Worm (Caenorhabditis elegans) whole organism, L3 larva: ENCODE results near the gene ftr-1.

Source experiments
- R02D3.7 ChIP-seq: fragments of 150-350 bp; optimal IDR thresholded peaks from 2 replicates; lab custom pipeline; 2014; ENCODE audit warnings: missing biosample characterization, missing genetic modification characterization
- ZK546.5 ChIP-seq: sonication (generic microtip); optimal IDR thresholded peaks from 2 replicates; lab custom pipeline; 2017; ENCODE audit warnings: missing biosample characterization, missing genetic modification characterization
- aly-2 ChIP-seq: fragments of 150-350 bp; optimal IDR thresholded peaks from 2 replicates; lab custom pipeline; 2014; ENCODE audit warnings: missing biosample characterization, missing genetic modification characterization
- ama-1 ChIP-seq: fragments of 150-350 bp; optimal IDR thresholded peaks from 2 replicates; lab custom pipeline; 2018
- ceh-16 ChIP-seq: sonication (generic microtip); optimal IDR thresholded peaks from 2 replicates; lab custom pipeline; 2017; ENCODE audit warnings: missing biosample characterization, missing genetic modification characterization
- ceh-28 ChIP-seq: fragments of 150-350 bp; optimal IDR thresholded peaks from 2 replicates; lab custom pipeline; 2014; ENCODE audit warnings: missing biosample characterization, missing genetic modification reagents, missing genetic modification characterization
- ceh-82 ChIP-seq: fragments of 150-350 bp; optimal IDR thresholded peaks from 2 replicates; lab custom pipeline; 2014; ENCODE audit warnings: missing biosample characterization, missing genetic modification characterization
- egl-27 ChIP-seq: sonication (generic microtip); optimal IDR thresholded peaks from 4 replicates; lab custom pipeline; 2017; ENCODE audit warnings: missing biosample characterization, missing genetic modification reagents, missing genetic modification characterization
- egl-5 ChIP-seq: fragments of 150-350 bp; optimal IDR thresholded peaks from 2 replicates; lab custom pipeline; 2017; ENCODE audit warnings: missing biosample characterization, missing genetic modification reagents, missing genetic modification characterization, inconsistent platforms
- elt-1 ChIP-seq: fragments of 150-350 bp; optimal IDR thresholded peaks from 2 replicates; lab custom pipeline; 2014; ENCODE audit warnings: missing biosample characterization, missing genetic modification characterization
- elt-2 ChIP-seq: sonication (generic microtip); optimal IDR thresholded peaks from 2 replicates; lab custom pipeline; 2016; ENCODE audit warnings: missing genetic modification reagents, mild to moderate bottlenecking, missing genetic modification characterization, missing compliant biosample characterization
- elt-3 ChIP-seq, 3 experiments: fragments of 150-350 bp in 1 of 3; sonication (generic microtip) in 2 of 3; optimal IDR thresholded peaks; 2 replicates in 2 of 3; 4 replicates in 1 of 3; lab custom pipeline; 2014 to 2017; ENCODE audit warnings: missing biosample characterization in 3 of 3, missing genetic modification characterization in 3 of 3
- eor-1 ChIP-seq, 2 experiments: fragments of 150-350 bp; optimal IDR thresholded peaks; 2 replicates each; lab custom pipeline; 2014 to 2018; ENCODE audit warnings: missing biosample characterization in 2 of 2, missing genetic modification characterization in 2 of 2
- fkh-10 ChIP-seq: sonication (generic microtip); optimal IDR thresholded peaks from 2 replicates; lab custom pipeline; 2017; ENCODE audit warnings: missing biosample characterization, missing genetic modification reagents, missing genetic modification characterization
- fkh-2 ChIP-seq: fragments of 150-350 bp; optimal IDR thresholded peaks from 2 replicates; lab custom pipeline; 2014; ENCODE audit warnings: missing biosample characterization, missing genetic modification reagents, missing genetic modification characterization
- fos-1 ChIP-seq: fragments of 150-350 bp; optimal IDR thresholded peaks from 2 replicates; lab custom pipeline; 2014; ENCODE audit warnings: missing biosample characterization, missing genetic modification characterization
- jun-1 ChIP-seq: fragments of 150-350 bp; optimal IDR thresholded peaks from 2 replicates; lab custom pipeline; 2014; ENCODE audit warnings: missing biosample characterization, missing genetic modification reagents, missing genetic modification characterization
- lsy-12 ChIP-seq: sonication (generic microtip); optimal IDR thresholded peaks from 2 replicates; lab custom pipeline; 2016; ENCODE audit warnings: mild to moderate bottlenecking, missing genetic modification characterization, missing compliant biosample characterization
- nfya-1 ChIP-seq: sonication (generic microtip); optimal IDR thresholded peaks from 2 replicates; lab custom pipeline; 2017; ENCODE audit warnings: missing genetic modification characterization, mild to moderate bottlenecking, missing compliant biosample characterization, antibody characterized with exemption, moderate library complexity; ENCODE audit not compliant: insufficient read depth
- nhr-11 ChIP-seq: fragments of 150-350 bp; optimal IDR thresholded peaks from 2 replicates; lab custom pipeline; 2014; ENCODE audit warnings: missing biosample characterization, missing genetic modification characterization
- nhr-23 ChIP-seq: fragments of 150-350 bp; optimal IDR thresholded peaks from 2 replicates; lab custom pipeline; 2014; ENCODE audit warnings: missing biosample characterization, missing genetic modification reagents, missing genetic modification characterization
- nhr-237 ChIP-seq: fragments of 150-350 bp; optimal IDR thresholded peaks from 2 replicates; lab custom pipeline; 2014; ENCODE audit warnings: missing biosample characterization, missing genetic modification characterization
- nhr-25 ChIP-seq: sonication (generic microtip); optimal IDR thresholded peaks from 2 replicates; lab custom pipeline; 2017; ENCODE audit warnings: missing biosample characterization, missing genetic modification characterization
- nhr-28 ChIP-seq: fragments of 150-350 bp; optimal IDR thresholded peaks from 2 replicates; lab custom pipeline; 2014; ENCODE audit warnings: missing biosample characterization, missing genetic modification characterization
- nhr-67 ChIP-seq: fragments of 150-350 bp; optimal IDR thresholded peaks from 2 replicates; lab custom pipeline; 2014; ENCODE audit warnings: missing biosample characterization, missing genetic modification characterization
- nhr-77 ChIP-seq: fragments of 150-350 bp; optimal IDR thresholded peaks from 2 replicates; lab custom pipeline; 2014; ENCODE audit warnings: missing biosample characterization, missing genetic modification characterization
- pha-4 ChIP-seq: fragments of 150-350 bp; optimal IDR thresholded peaks from 2 replicates; lab custom pipeline; 2014; ENCODE audit warnings: missing biosample characterization, missing genetic modification reagents, missing genetic modification characterization
- pqm-1 ChIP-seq: fragments of 150-350 bp; optimal IDR thresholded peaks from 2 replicates; lab custom pipeline; 2017; ENCODE audit warnings: missing biosample characterization, missing genetic modification characterization, inconsistent platforms
- sea-2 ChIP-seq: fragments of 150-350 bp; sonication (generic microtip); optimal IDR thresholded peaks from 4 replicates; lab custom pipeline; 2014; ENCODE audit warnings: missing biosample characterization, missing genetic modification reagents, missing genetic modification characterization
- unc-39 ChIP-seq: sonication (generic microtip); optimal IDR thresholded peaks from 4 replicates; lab custom pipeline; 2017; ENCODE audit warnings: missing biosample characterization, missing genetic modification characterization
- unc-62 ChIP-seq: fragments of 150-350 bp; sonication (generic microtip); optimal IDR thresholded peaks from 4 replicates; lab custom pipeline; 2014; ENCODE audit warnings: missing biosample characterization, missing genetic modification reagents, missing genetic modification characterization
- zag-1 ChIP-seq: fragments of 150-350 bp; optimal IDR thresholded peaks from 2 replicates; lab custom pipeline; 2014; ENCODE audit warnings: missing biosample characterization, missing genetic modification characterization
- ztf-4 ChIP-seq: fragments of 150-350 bp; optimal IDR thresholded peaks from 2 replicates; lab custom pipeline; 2014; ENCODE audit warnings: missing biosample characterization, missing genetic modification characterization

The ftr-1 gene

ce11 chrV:20161781-20162289 lies 34.9 kb upstream of the ftr-1 start:
- TF ChIP-seq egl-5 (no peak), nhr-11 (tag; lab: Kevin White, UChicago) (no peak), lsy-12 (tag; lab: Kevin White, UChicago) (no peak), ceh-82 (tag; lab: Kevin White, UChicago) (no peak), pha-4 (tag; lab: Kevin White, UChicago) (no peak), pqm-1 (tag; lab: Kevin White, UChicago) (no peak), ama-1 (lab: Kevin White, UChicago) (no peak), nhr-25 (no peak), ztf-4 (tag; lab: Kevin White, UChicago) (no peak), jun-1 (tag; lab: Kevin White, UChicago) (no peak), unc-39 (tag; lab: Kevin White, UChicago) (no peak), zag-1 (tag; lab: Kevin White, UChicago) (no peak), nhr-67 (tag; lab: Kevin White, UChicago) (no peak), fos-1 (no peak), elt-1 (tag; lab: Kevin White, UChicago) (no peak), eor-1 (tag; optimal IDR thresholded peaks at IDR 0.05; lab: Kevin White, UChicago) (no peak), unc-62 (no peak), ZK546.5 (tag; lab: Kevin White, UChicago) (no peak), elt-2 (tag; lab: Kevin White, UChicago) (no peak), fkh-2 (tag; lab: Kevin White, UChicago) (no peak)

DNA sequence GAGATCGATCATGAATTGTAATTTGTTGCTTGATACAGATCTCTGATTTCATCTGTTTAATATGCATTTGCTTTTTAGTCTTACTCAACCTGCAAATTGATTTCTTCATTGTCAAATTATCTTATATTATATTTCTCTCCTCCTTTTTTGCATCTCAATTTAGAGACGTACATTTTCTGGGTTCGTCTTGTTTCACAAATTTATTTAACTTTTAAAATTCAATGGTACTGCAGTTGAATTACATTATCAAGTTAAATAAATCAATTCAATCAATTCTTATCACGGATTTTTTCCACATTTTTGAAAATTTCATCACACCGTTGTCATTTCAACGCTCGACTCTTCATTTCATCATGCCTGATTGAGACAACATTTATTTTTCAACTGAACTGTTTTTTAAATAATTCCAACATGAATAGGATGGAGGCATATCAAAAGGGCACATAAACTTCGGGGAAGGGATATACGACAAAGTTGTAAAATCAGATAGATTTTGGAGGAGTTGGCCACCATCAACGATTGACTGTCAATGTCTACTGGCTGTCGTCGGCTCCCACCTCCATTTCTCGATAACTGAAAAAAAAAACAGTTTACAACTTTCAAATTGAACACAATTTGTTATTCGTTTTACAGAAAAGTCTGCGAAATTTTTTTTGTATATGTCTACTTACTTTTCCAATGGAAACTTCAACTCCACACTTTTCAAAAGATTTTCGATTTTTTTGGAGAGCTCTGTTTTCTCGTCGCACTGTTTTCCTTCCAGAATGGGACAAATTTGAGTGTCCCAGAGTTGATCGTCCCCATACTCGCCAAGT lies 34.3 kb upstream of the ftr-1 start:
- TF ChIP-seq ama-1 (lab: Kevin White, UChicago) (peak; percentile 77), pha-4 (tag; lab: Kevin White, UChicago) (peak; percentile 43), nhr-23 (tag; lab: Kevin White, UChicago) (no peak), sea-2 (GFP tag; lab: Kevin White, UChicago) (no peak), R02D3.7 (tag; lab: Kevin White, UChicago) (no peak), egl-27 (no peak), nfya-1 (tag; lab: Kevin White, UChicago) (no peak), ceh-16 (tag; lab: Kevin White, UChicago) (no peak), aly-2 (tag; lab: Kevin White, UChicago) (no peak), nhr-237 (tag; lab: Kevin White, UChicago) (no peak), eor-1 (tag; optimal IDR thresholded peaks at IDR 0.05; lab: Kevin White, UChicago) (no peak), nhr-77 (tag; lab: Kevin White, UChicago) (no peak), elt-3 (tag; optimal IDR thresholded peaks at IDR 0.05; lab: Kevin White, UChicago) (no peak), unc-39 (tag; lab: Kevin White, UChicago) (no peak), unc-62 (no peak), jun-1 (tag; lab: Kevin White, UChicago) (no peak), fkh-10 (GFP tag; lab: Kevin White, UChicago) (no peak), nhr-28 (tag; lab: Kevin White, UChicago) (no peak), ceh-28 (tag; lab: Kevin White, UChicago) (peak; percentile 12), elt-2 (tag; lab: Kevin White, UChicago) (peak; percentile 65)

DNA sequence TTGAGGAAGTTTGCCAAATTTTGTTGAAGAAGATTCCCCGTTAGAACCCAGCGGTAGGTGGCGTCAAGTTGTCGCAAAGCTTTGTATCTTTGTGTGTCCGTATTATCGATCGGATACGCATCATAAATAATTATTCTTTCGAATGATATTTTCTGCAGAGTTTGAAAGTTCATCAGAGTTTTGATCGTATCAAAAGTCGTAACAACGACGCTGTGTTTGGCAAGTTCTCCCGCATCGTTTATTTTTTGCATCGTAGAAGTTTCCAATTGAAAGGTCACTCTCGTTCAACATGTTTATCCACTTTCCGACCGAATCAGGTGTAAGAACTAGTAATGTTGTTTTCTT lies 33.7 kb upstream of the ftr-1 start:
- TF ChIP-seq nhr-237 (tag; lab: Kevin White, UChicago) (no peak), ama-1 (lab: Kevin White, UChicago) (peak; percentile 77)

DNA sequence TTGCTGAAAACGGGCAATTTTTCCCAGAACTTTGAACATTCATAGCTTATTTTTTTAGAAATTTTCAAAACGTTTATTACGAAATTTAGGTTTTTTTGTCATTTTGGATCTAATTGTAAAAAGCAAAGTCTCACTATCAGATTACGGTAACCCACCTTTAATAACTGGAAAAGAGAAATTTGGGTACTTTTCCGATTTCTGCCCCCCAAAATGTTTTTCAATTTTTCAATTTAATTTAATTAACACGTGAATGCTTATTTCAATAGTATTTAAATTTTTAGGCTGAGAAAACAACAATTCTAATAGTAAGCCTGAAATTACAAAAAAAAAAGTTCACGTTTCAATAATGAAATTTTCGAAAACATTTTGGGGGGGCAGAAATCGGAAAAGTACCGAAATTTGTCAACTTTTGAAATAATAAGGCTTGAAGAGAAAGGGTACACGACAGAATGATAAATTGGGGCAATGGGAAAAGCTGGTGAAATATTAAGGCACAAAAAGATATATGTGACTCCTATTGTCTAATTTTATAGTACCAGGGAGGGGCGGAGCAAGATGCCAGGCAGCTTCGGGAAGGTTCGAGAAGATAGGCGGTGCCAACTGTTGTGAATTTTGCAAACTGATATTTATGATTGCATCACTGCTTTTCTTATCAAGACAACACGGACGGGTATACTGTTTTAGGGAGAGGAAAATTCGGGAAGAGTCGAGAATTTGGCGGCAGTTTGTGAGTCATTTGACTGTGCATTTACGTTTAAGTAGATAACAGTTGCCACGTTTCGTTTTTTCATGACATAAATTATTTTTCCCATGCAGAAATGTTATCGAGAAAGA lies 32.5 kb upstream of the ftr-1 start, which contains the start of gene F19B2.5:
TSS of gene F19B2.5 (minus strand) at position 107 of the 834 bp plus-strand sequence.
- TF ChIP-seq nhr-67 (tag; lab: Kevin White, UChicago) (no peak), ama-1 (lab: Kevin White, UChicago) (peak; percentile 89), pha-4 (tag; lab: Kevin White, UChicago) (peak; percentile 43), fos-1 (peak; percentile 8), elt-3 (tag; optimal IDR thresholded peaks at IDR 0.05; lab: Kevin White, UChicago) (no peak), jun-1 (tag; lab: Kevin White, UChicago) (peak; percentile 74), elt-2 (tag; lab: Kevin White, UChicago) (peak; percentile 99), pqm-1 (tag; lab: Kevin White, UChicago) (peak; percentile 73), nfya-1 (tag; lab: Kevin White, UChicago) (peak; percentile 13), lsy-12 (tag; lab: Kevin White, UChicago) (peak; percentile 77), elt-1 (tag; lab: Kevin White, UChicago) (no peak)
